Fruit fly (Drosophila melanogaster) whole organism: ENCODE results near the gene vers.

Experiments used
- CG8478 ChIP-seq: fragments of >200 bp; optimal IDR thresholded peaks from 2 replicates; lab custom pipeline; 2018; ENCODE audit warnings: inconsistent platforms
- EcR ChIP-seq, 2 experiments: fragments of >200 bp; optimal IDR thresholded peaks; 2 replicates each; lab custom pipeline; 2017; ENCODE audit warnings: missing biosample characterization in 2 of 2, missing genetic modification characterization in 2 of 2, missing genetic modification reagents in 2 of 2
- pan ChIP-seq: fragments of >200 bp; optimal IDR thresholded peaks from 2 replicates; lab custom pipeline; 2017
- psq ChIP-seq: fragments of >200 bp; optimal IDR thresholded peaks from 2 replicates; lab custom pipeline; 2017
- usp ChIP-seq: fragments of >200 bp; optimal IDR thresholded peaks from 2 replicates; lab custom pipeline; 2017; ENCODE audit warnings: missing biosample characterization, missing genetic modification characterization, mixed read lengths

DNA sequence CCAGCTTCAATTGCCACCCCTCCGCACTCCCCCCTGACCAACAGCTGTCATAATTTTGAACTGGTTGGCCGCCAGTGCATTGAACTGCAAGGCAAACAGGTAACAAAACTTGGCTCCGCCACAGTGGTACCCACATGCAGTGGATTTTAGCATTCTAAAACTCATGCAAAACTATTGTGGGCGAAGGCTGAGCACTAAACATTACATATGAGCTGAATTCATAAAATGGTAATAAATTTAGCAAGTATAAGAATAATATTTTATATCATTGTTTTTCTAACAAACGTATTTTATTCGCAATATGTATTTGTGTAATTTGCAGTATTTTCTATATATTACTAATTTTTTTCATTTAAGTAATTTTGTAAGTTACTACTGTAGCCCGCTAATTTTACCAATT, 43.5 kb upstream of the vers start:
- no peak for TF ChIP-seq psq
- TF ChIP-seq pan (lab: Kevin White, UChicago), result no peak
- TF ChIP-seq usp (GFP tag; lab: Kevin White, UChicago), result no peak
- peak in 1 of 2 experiments; percentile 44 for TF ChIP-seq EcR (GFP tag; optimal IDR thresholded peaks at IDR 0.05; lab: Kevin White, UChicago)
- no peak for TF ChIP-seq CG8478 (lab: Kevin White, UChicago)
